Worm (Caenorhabditis elegans) whole organism, late embryonic: ENCODE results near the gene msp-63.
A peak's percentile ranks its signal among the peaks of the same experiment; 100 is the strongest.

ENCODE experiments used
- C08G9.2 ChIP-seq: sonication (generic microtip); optimal IDR thresholded peaks from 2 replicates; lab custom pipeline; 2016; ENCODE audit warnings: mild to moderate bottlenecking, missing genetic modification characterization, moderate library complexity, missing compliant biosample characterization
- C38D4.7 ChIP-seq: fragments of 200-800 bp; sonication (Bioruptor generic); optimal IDR thresholded peaks from 2 replicates; lab custom pipeline; 2018; ENCODE audit warnings: mild to moderate bottlenecking, missing genetic modification characterization, moderate library complexity, missing compliant biosample characterization
- F13H6.1 ChIP-seq: sonication (generic microtip); optimal IDR thresholded peaks from 2 replicates; lab custom pipeline; 2016; ENCODE audit warnings: missing genetic modification characterization, missing compliant biosample characterization
- K02D7.2 ChIP-seq: sonication (generic microtip); optimal IDR thresholded peaks from 2 replicates; lab custom pipeline; 2017; ENCODE audit warnings: mild to moderate bottlenecking, missing genetic modification characterization, missing compliant biosample characterization
- K09A11.1 ChIP-seq: sonication (generic microtip); optimal IDR thresholded peaks from 2 replicates; lab custom pipeline; 2017; ENCODE audit warnings: antibody characterized with exemption, mild to moderate bottlenecking, missing genetic modification characterization, missing compliant biosample characterization; ENCODE audit not compliant: insufficient read depth
- Y22D7AL.16 ChIP-seq: sonication (generic microtip); optimal IDR thresholded peaks from 2 replicates; lab custom pipeline; 2016; ENCODE audit warnings: missing genetic modification characterization, missing compliant biosample characterization
- ama-1 ChIP-seq: fragments of 150-350 bp; optimal IDR thresholded peaks from 2 replicates; lab custom pipeline; 2014
- ceh-24 ChIP-seq: sonication (generic microtip); optimal IDR thresholded peaks from 2 replicates; lab custom pipeline; 2016; ENCODE audit warnings: mild to moderate bottlenecking, missing genetic modification characterization, missing compliant biosample characterization
- ceh-30 ChIP-seq: fragments of 150-350 bp; optimal IDR thresholded peaks from 2 replicates; lab custom pipeline; 2014; ENCODE audit warnings: missing biosample characterization, missing genetic modification characterization
- ceh-31 ChIP-seq: sonication (generic microtip); optimal IDR thresholded peaks from 2 replicates; lab custom pipeline; 2016; ENCODE audit warnings: missing genetic modification characterization, missing compliant biosample characterization
- ceh-34 ChIP-seq: sonication (generic microtip); optimal IDR thresholded peaks from 2 replicates; lab custom pipeline; 2016; ENCODE audit warnings: mild to moderate bottlenecking, missing genetic modification characterization, missing compliant biosample characterization
- ceh-45 ChIP-seq: fragments of 200-800 bp; sonication (Bioruptor generic); IDR thresholded peaks from 2 replicates; pipeline ENCODE4 v1.3.6; 2022; ENCODE audit warnings: missing genetic modification reagents, missing genetic modification characterization, missing compliant biosample characterization
- ceh-48 ChIP-seq: sonication (generic microtip); optimal IDR thresholded peaks from 2 replicates; lab custom pipeline; 2016; ENCODE audit warnings: missing genetic modification characterization, inconsistent platforms, missing compliant biosample characterization
- ceh-9 ChIP-seq: sonication (generic microtip); optimal IDR thresholded peaks from 2 replicates; lab custom pipeline; 2016; ENCODE audit warnings: mild to moderate bottlenecking, missing genetic modification characterization, inconsistent platforms, missing compliant biosample characterization
- dmd-4 ChIP-seq: sonication (generic microtip); optimal IDR thresholded peaks from 2 replicates; lab custom pipeline; 2016; ENCODE audit warnings: borderline replicate concordance, missing genetic modification characterization, missing compliant biosample characterization
- dve-1 ChIP-seq: sonication (generic microtip); optimal IDR thresholded peaks from 2 replicates; lab custom pipeline; 2017; ENCODE audit warnings: antibody characterized with exemption, mild to moderate bottlenecking, missing genetic modification characterization, missing compliant biosample characterization
- elt-2 ChIP-seq: sonication (generic microtip); optimal IDR thresholded peaks from 2 replicates; lab custom pipeline; 2016; ENCODE audit warnings: missing genetic modification reagents, missing genetic modification characterization, missing compliant biosample characterization
- eyg-1 ChIP-seq: sonication (generic microtip); optimal IDR thresholded peaks from 2 replicates; lab custom pipeline; 2016; ENCODE audit warnings: missing genotype, missing genetic modification characterization, missing compliant biosample characterization
- fkh-6 ChIP-seq: sonication (generic microtip); optimal IDR thresholded peaks from 2 replicates; lab custom pipeline; 2016; ENCODE audit warnings: missing genetic modification characterization, missing compliant biosample characterization
- gmeb-2 ChIP-seq: sonication (generic microtip); optimal IDR thresholded peaks from 2 replicates; lab custom pipeline; 2016; ENCODE audit warnings: missing genetic modification characterization, inconsistent platforms, missing compliant biosample characterization
- hlh-15 ChIP-seq: sonication (generic microtip); optimal IDR thresholded peaks from 2 replicates; lab custom pipeline; 2016; ENCODE audit warnings: missing genetic modification characterization, missing compliant biosample characterization
- hlh-30 ChIP-seq: sonication (generic microtip); optimal IDR thresholded peaks from 2 replicates; lab custom pipeline; 2017; ENCODE audit warnings: antibody characterized with exemption, missing genetic modification characterization, missing compliant biosample characterization; ENCODE audit not compliant: insufficient read depth
- hlh-8 ChIP-seq: sonication (generic microtip); optimal IDR thresholded peaks from 2 replicates; lab custom pipeline; 2016; ENCODE audit warnings: missing genotype, missing genetic modification characterization, missing compliant biosample characterization
- lim-6 ChIP-seq: sonication (generic microtip); optimal IDR thresholded peaks from 2 replicates; lab custom pipeline; 2016; ENCODE audit warnings: missing genetic modification characterization, missing compliant biosample characterization
- lin-11 ChIP-seq: fragments of 200-800 bp; sonication (Bioruptor generic); optimal IDR thresholded peaks from 2 replicates; lab custom pipeline; 2018; ENCODE audit warnings: mild to moderate bottlenecking, missing genetic modification characterization, missing compliant biosample characterization
- nfya-1 ChIP-seq: sonication (generic microtip); optimal IDR thresholded peaks from 2 replicates; lab custom pipeline; 2017; ENCODE audit warnings: missing genetic modification characterization, mild to moderate bottlenecking, missing compliant biosample characterization, antibody characterized with exemption, moderate library complexity
- nhr-232 ChIP-seq: sonication (generic microtip); optimal IDR thresholded peaks from 2 replicates; lab custom pipeline; 2016; ENCODE audit warnings: missing genetic modification characterization, missing compliant biosample characterization
- npax-4 ChIP-seq: sonication (generic microtip); optimal IDR thresholded peaks from 2 replicates; lab custom pipeline; 2016; ENCODE audit warnings: missing genetic modification characterization, missing compliant biosample characterization
- pha-2 ChIP-seq: sonication (generic microtip); optimal IDR thresholded peaks from 2 replicates; lab custom pipeline; 2017; ENCODE audit warnings: mild to moderate bottlenecking, missing genetic modification characterization, missing compliant biosample characterization
- pha-4 ChIP-seq: fragments of 150-350 bp; optimal IDR thresholded peaks from 2 replicates; lab custom pipeline; 2018; ENCODE audit warnings: missing biosample characterization, missing genetic modification reagents, missing genetic modification characterization
- pqm-1 ChIP-seq: sonication (generic microtip); optimal IDR thresholded peaks from 2 replicates; lab custom pipeline; 2016; ENCODE audit warnings: missing genetic modification characterization, missing compliant biosample characterization
- sdc-2 ChIP-seq: sonication (generic microtip); optimal IDR thresholded peaks from 2 replicates; lab custom pipeline; 2016; ENCODE audit warnings: missing genotype, missing genetic modification characterization, missing compliant biosample characterization
- sox-2 ChIP-seq: fragments of 200-800 bp; sonication (Bioruptor generic); IDR thresholded peaks from 2 replicates; pipeline ENCODE4 v1.3.6; 2022; ENCODE audit warnings: missing genetic modification reagents, missing genetic modification characterization, missing compliant biosample characterization
- sox-4 ChIP-seq: sonication (generic microtip); optimal IDR thresholded peaks from 2 replicates; lab custom pipeline; 2017; ENCODE audit warnings: mild to moderate bottlenecking, missing genetic modification characterization, inconsistent platforms, missing compliant biosample characterization
- syd-9 ChIP-seq: sonication (generic microtip); optimal IDR thresholded peaks from 2 replicates; lab custom pipeline; 2016; ENCODE audit warnings: mild to moderate bottlenecking, missing genetic modification characterization, moderate library complexity, missing compliant biosample characterization
- tbx-2 ChIP-seq: sonication (generic microtip); optimal IDR thresholded peaks from 2 replicates; lab custom pipeline; 2016; ENCODE audit warnings: missing genetic modification characterization, missing compliant biosample characterization
- tbx-7 ChIP-seq: sonication (generic microtip); optimal IDR thresholded peaks from 2 replicates; lab custom pipeline; 2016; ENCODE audit warnings: missing genotype, missing genetic modification characterization, missing compliant biosample characterization
- ttx-3 ChIP-seq: sonication (generic microtip); optimal IDR thresholded peaks from 2 replicates; lab custom pipeline; 2016; ENCODE audit warnings: missing genetic modification reagents, missing genetic modification characterization, missing compliant biosample characterization
- unc-42 ChIP-seq: sonication (generic microtip); optimal IDR thresholded peaks from 2 replicates; lab custom pipeline; 2016; ENCODE audit warnings: missing genotype, missing genetic modification characterization, missing compliant biosample characterization
- unc-86 ChIP-seq: sonication (generic microtip); optimal IDR thresholded peaks from 2 replicates; lab custom pipeline; 2016; ENCODE audit warnings: missing genetic modification characterization, missing compliant biosample characterization
- zip-5 ChIP-seq: sonication (generic microtip); optimal IDR thresholded peaks from 2 replicates; lab custom pipeline; 2016; ENCODE audit warnings: missing genetic modification characterization, missing compliant biosample characterization
- ztf-16 ChIP-seq: sonication (generic microtip); optimal IDR thresholded peaks from 2 replicates; lab custom pipeline; 2017; ENCODE audit warnings: missing genetic modification characterization, missing compliant biosample characterization

msp-63 gene

DNA sequence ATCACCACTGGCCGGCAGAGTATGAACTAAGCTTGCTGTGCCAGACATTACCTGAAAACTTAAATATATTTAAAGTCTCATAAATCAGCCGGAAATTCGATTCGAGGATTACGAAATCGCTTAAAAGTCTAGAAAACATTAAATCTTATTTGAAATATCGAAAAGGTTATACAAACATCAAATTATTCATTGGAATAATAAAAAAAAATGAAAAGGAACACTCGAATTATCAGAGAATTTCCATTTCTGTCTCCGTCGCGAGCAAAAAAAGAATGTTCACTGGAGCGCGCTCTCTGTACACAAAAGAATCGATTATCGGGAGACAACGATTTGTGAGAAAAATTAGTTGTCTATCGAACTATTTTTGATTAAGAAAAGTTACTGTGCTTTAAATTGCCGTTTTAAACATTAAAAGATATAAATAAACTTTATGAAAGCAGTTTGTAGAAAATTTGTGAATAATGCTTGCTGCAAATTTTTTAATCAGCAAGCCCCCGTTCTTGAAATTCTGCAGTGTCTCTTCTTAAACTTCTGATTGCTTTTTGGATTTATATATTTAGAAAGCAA lies 39.0 kb upstream of the msp-63 start, which contains the start of gene fzo-1 (continued):
- TF ChIP-seq K02D7.2 (tag; lab: Kevin White, UChicago) (no peak), ceh-34 (tag; lab: Kevin White, UChicago) (peak; percentile 75), elt-2 (peak; percentile 97), pha-4 (tag; lab: Kevin White, UChicago) (no peak), ztf-16 (peak; percentile 68), K09A11.1 (tag; lab: Kevin White, UChicago) (no peak), tbx-7 (tag; lab: Kevin White, UChicago) (peak; percentile 97), ceh-45 (no peak), nfya-1 (tag; lab: Kevin White, UChicago) (no peak), sox-2 (GFP tag; lab: Robert Waterston, UW) (no peak), dmd-4 (peak; percentile 36), C38D4.7 (GFP tag; lab: Kevin White, UChicago) (no peak), dve-1 (no peak), unc-86 (tag; lab: Kevin White, UChicago) (peak; percentile 15), eyg-1 (tag; lab: Kevin White, UChicago) (peak; percentile 67), zip-5 (tag; lab: Kevin White, UChicago) (peak; percentile 96), lim-6 (tag; lab: Kevin White, UChicago) (peak; percentile 86), Y22D7AL.16 (tag; lab: Kevin White, UChicago) (no peak), lin-11 (tag; lab: Kevin White, UChicago) (no peak), ttx-3 (tag; lab: Kevin White, UChicago) (no peak), npax-4 (tag; lab: Kevin White, UChicago) (peak; percentile 16), pha-2 (tag; lab: Kevin White, UChicago) (peak; percentile 54), ceh-48 (tag; lab: Kevin White, UChicago) (peak; percentile 23), sox-4 (tag; lab: Kevin White, UChicago) (no peak), nhr-232 (tag; lab: Kevin White, UChicago) (no peak), fkh-6 (tag; lab: Kevin White, UChicago) (peak; percentile 60), hlh-30 (no peak), hlh-8 (tag; lab: Kevin White, UChicago) (peak; percentile 92), gmeb-2 (tag; lab: Kevin White, UChicago) (peak; percentile 42), F13H6.1 (tag; lab: Kevin White, UChicago) (peak; percentile 80), unc-42 (tag; lab: Kevin White, UChicago) (peak; percentile 71)
- TF ChIP-seq, all 69 proteins: peak for 38

DNA sequence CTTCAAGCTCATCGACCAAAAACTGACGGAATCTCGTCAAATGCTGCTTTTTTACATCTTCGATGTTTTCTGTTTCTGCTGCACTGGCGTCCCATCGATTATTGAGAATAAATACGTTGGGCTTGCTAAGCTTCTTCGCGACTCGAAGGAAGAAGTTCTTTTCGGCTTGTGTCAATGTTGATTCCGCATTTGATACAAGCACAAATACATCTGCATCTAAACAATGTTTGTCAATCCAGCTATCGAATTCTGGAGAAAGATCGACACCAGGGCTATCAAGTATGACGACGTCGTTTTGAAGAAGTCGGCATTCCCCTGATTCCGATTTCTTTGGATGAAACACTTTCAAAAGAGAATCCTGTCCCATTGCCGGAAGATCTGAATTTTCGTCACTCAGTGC lies 37.9 kb upstream of the msp-63 start:
- TF ChIP-seq hlh-8 (tag; lab: Kevin White, UChicago): no peak
- TF ChIP-seq ceh-48 (tag; lab: Kevin White, UChicago): no peak
- TF ChIP-seq unc-86 (tag; lab: Kevin White, UChicago): no peak
- no peak for TF ChIP-seq ama-1 (lab: Kevin White, UChicago)
- no peak for TF ChIP-seq ceh-9 (tag; lab: Kevin White, UChicago)
- no peak for TF ChIP-seq ceh-30 (tag; lab: Kevin White, UChicago)
- TF ChIP-seq syd-9 (tag; lab: Kevin White, UChicago): no peak
- TF ChIP-seq C08G9.2 (tag; lab: Kevin White, UChicago): no peak
- TF ChIP-seq K02D7.2 (tag; lab: Kevin White, UChicago): no peak
- no peak for TF ChIP-seq pqm-1 (tag; lab: Kevin White, UChicago)
- TF ChIP-seq ttx-3 (tag; lab: Kevin White, UChicago): no peak
- no peak for TF ChIP-seq ceh-24
- TF ChIP-seq ztf-16: no peak
- no peak for TF ChIP-seq unc-42 (tag; lab: Kevin White, UChicago)
- TF ChIP-seq sdc-2: no peak
- TF ChIP-seq tbx-2 (tag; lab: Kevin White, UChicago): no peak
- TF ChIP-seq ceh-31 (tag; lab: Kevin White, UChicago): no peak
- no peak for TF ChIP-seq ceh-34 (tag; lab: Kevin White, UChicago)
- no peak for TF ChIP-seq hlh-15
